Fruit fly (Drosophila melanogaster): ENCODE data around the gene U2af50.

dm6 chrX:16330659-16331058 lies 28.2 kb downstream of the U2af50 start, which contains the start of gene CG9919:
- TF ChIP-seq fru (GFP tag; optimal IDR thresholded peaks at IDR 0.05): no peak
- TF ChIP-seq CrebA (GFP tag; optimal IDR thresholded peaks at IDR 0.05; ENCODE audit: borderline replicate concordance): no peak
- no peak for TF ChIP-seq psq (GFP tag; optimal IDR thresholded peaks at IDR 0.05)
- TF ChIP-seq foxo (GFP tag; optimal IDR thresholded peaks at IDR 0.05): no peak
- no peak for TF ChIP-seq Abd-B (GFP tag; optimal IDR thresholded peaks at IDR 0.05)
- no peak for TF ChIP-seq lola (GFP tag; optimal IDR thresholded peaks at IDR 0.05)
- TF ChIP-seq Hr78 (GFP tag; optimal IDR thresholded peaks at IDR 0.05): no peak
- TF ChIP-seq Vsx2 (GFP tag; optimal IDR thresholded peaks at IDR 0.05; ENCODE audit: partially characterized antibody): no peak
- TF ChIP-seq Dif (GFP tag; optimal IDR thresholded peaks at IDR 0.05; ENCODE audit: partially characterized antibody): no peak
- TF ChIP-seq woc (GFP tag; optimal IDR thresholded peaks at IDR 0.05): no peak
- TF ChIP-seq OdsH (GFP tag; optimal IDR thresholded peaks at IDR 0.05): no peak
- no peak for TF ChIP-seq br (GFP tag; optimal IDR thresholded peaks at IDR 0.05)
